Worm (Caenorhabditis elegans): ENCODE measurements around the gene srh-45.
A peak's percentile ranks its signal among the peaks of the same experiment; 100 is the strongest.

- peak; percentile 96 for TF ChIP-seq dao-5 (tag; optimal IDR thresholded peaks at IDR 0.05)
- peak; percentile 37 for TF ChIP-seq him-1 (tag; optimal IDR thresholded peaks at IDR 0.05)
- peak; percentile 78 for TF ChIP-seq W03F9.2 (tag; optimal IDR thresholded peaks at IDR 0.05)
These were observed 9.5 kb upstream of the srh-45 start for ce11 chrV:11314025-11314880.
